Worm (Caenorhabditis elegans) whole organism, late embryonic: ENCODE measurements around the gene gad-3.

Experiments used
- F13H6.1 ChIP-seq: sonication (generic microtip); optimal IDR thresholded peaks from 2 replicates; lab custom pipeline; 2016; ENCODE audit warnings: missing genetic modification characterization, missing compliant biosample characterization
- T23F11.4 ChIP-seq: fragments of 200-800 bp; sonication (Bioruptor generic); optimal IDR thresholded peaks from 2 replicates; lab custom pipeline; 2018; ENCODE audit warnings: mild to moderate bottlenecking, missing genetic modification characterization, missing compliant biosample characterization
- ceh-34 ChIP-seq: sonication (generic microtip); optimal IDR thresholded peaks from 2 replicates; lab custom pipeline; 2016; ENCODE audit warnings: mild to moderate bottlenecking, missing genetic modification characterization, missing compliant biosample characterization
- nhr-11 ChIP-seq: fragments of 150-350 bp; optimal IDR thresholded peaks from 2 replicates; lab custom pipeline; 2014; ENCODE audit warnings: missing biosample characterization, missing genetic modification characterization

DNA sequence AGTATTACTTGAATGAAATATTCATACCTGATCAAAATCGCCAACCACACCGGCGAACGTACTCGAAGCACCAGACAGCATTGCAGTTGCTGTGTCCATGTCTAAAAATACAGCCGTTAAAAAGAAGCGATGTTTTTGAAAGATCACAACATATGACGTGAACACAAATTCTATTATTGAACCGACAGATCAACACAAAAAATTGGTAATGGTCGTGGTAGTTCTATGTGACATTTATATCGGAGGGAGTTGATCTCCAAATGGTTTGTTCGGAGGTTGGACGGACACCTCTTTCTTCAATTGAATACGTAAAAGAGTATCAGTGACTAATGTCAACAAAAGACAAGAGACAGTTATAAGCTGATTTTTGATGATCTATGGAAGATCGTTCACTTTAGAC, 31.5 kb downstream of the gad-3 start, which contains the start of gene pitr-3:
- TF ChIP-seq ceh-34 (tag; lab: Kevin White, UChicago), result no peak
- TF ChIP-seq nhr-11, result no peak
- no peak for TF ChIP-seq F13H6.1
- TF ChIP-seq T23F11.4 (GFP tag; lab: Kevin White, UChicago), result no peak
